Worm (Caenorhabditis elegans) whole organism, L4 larva: Measurements from ENCODE around the gene srx-60.

Experiments used
- D1046.2 ChIP-seq: fragments of 200-800 bp; sonication (Bioruptor generic); IDR thresholded peaks from 2 replicates; pipeline ENCODE4 v1.3.6; 2022; ENCODE audit warnings: missing genetic modification characterization, missing compliant biosample characterization
- F44E2.7 ChIP-seq: fragments of 200-800 bp; sonication (Bioruptor generic); IDR thresholded peaks from 2 replicates; pipeline ENCODE4 v2.1.2; 2022; ENCODE audit warnings: missing genetic modification characterization, missing compliant biosample characterization
- Y75B8A.6 ChIP-seq: fragments of 200-800 bp; sonication (Bioruptor generic); IDR thresholded peaks from 2 replicates; pipeline ENCODE4 v1.3.6; 2022; ENCODE audit warnings: missing genetic modification reagents, missing genetic modification characterization, missing compliant biosample characterization
- ceh-32 ChIP-seq: sonication (generic microtip); optimal IDR thresholded peaks from 2 replicates; lab custom pipeline; 2016; ENCODE audit warnings: mild to moderate bottlenecking, missing genetic modification characterization, missing compliant biosample characterization; ENCODE audit not compliant: poor library complexity
- daf-12 ChIP-seq: fragments of 150-350 bp; optimal IDR thresholded peaks from 2 replicates; lab custom pipeline; 2014; ENCODE audit warnings: missing biosample characterization, missing genetic modification reagents, missing genetic modification characterization
- dmd-8 ChIP-seq: fragments of 200-800 bp; sonication (Bioruptor generic); IDR thresholded peaks from 2 replicates; pipeline ENCODE4 v1.3.6; 2022; ENCODE audit warnings: missing genetic modification characterization, missing compliant biosample characterization
- dmd-9 ChIP-seq: fragments of 200-800 bp; sonication (Bioruptor generic); IDR thresholded peaks from 2 replicates; pipeline ENCODE4 v1.3.6; 2022; ENCODE audit warnings: missing genetic modification reagents, missing genetic modification characterization, missing compliant biosample characterization
- hlh-11 ChIP-seq: fragments of 200-800 bp; sonication (Bioruptor generic); optimal IDR thresholded peaks from 2 replicates; lab custom pipeline; 2018; ENCODE audit warnings: mild to moderate bottlenecking, missing genetic modification characterization, missing compliant biosample characterization
- hlh-30 ChIP-seq: sonication (generic microtip); optimal IDR thresholded peaks from 2 replicates; lab custom pipeline; 2017; ENCODE audit warnings: antibody characterized with exemption, mild to moderate bottlenecking, missing genetic modification characterization, missing compliant biosample characterization; ENCODE audit not compliant: insufficient read depth
- lin-38 ChIP-seq: fragments of 200-800 bp; sonication (Bioruptor generic); IDR thresholded peaks from 2 replicates; pipeline ENCODE4 v1.3.6; 2022; ENCODE audit warnings: missing genetic modification reagents, missing genetic modification characterization, missing compliant biosample characterization
- mep-1 ChIP-seq: fragments of 150-350 bp; sonication (generic microtip); optimal IDR thresholded peaks from 3 replicates; lab custom pipeline; 2014; ENCODE audit warnings: missing biosample characterization, missing genetic modification characterization
- mxl-2 ChIP-seq: fragments of 200-800 bp; sonication (Bioruptor generic); conservative IDR thresholded peaks from 2 replicates; pipeline ENCODE4 v1.3.6; 2022; ENCODE audit warnings: missing genetic modification reagents, missing genetic modification characterization, missing compliant biosample characterization
- nhr-11 ChIP-seq: fragments of 150-350 bp; optimal IDR thresholded peaks from 2 replicates; lab custom pipeline; 2014; ENCODE audit warnings: missing biosample characterization, missing genetic modification characterization
- nhr-42 ChIP-seq: fragments of 200-800 bp; sonication (Bioruptor generic); IDR thresholded peaks from 2 replicates; pipeline ENCODE4 v1.3.6; 2022; ENCODE audit warnings: missing genetic modification characterization, missing compliant biosample characterization
- nhr-6 ChIP-seq: fragments of 150-350 bp; optimal IDR thresholded peaks from 2 replicates; lab custom pipeline; 2014; ENCODE audit warnings: missing biosample characterization, missing genetic modification characterization
- spr-1 ChIP-seq: sonication (generic microtip); optimal IDR thresholded peaks from 2 replicates; lab custom pipeline; 2016; ENCODE audit warnings: mild to moderate bottlenecking, missing genetic modification characterization, missing compliant biosample characterization
- tag-97 ChIP-seq: fragments of 200-800 bp; sonication (Bioruptor generic); IDR thresholded peaks from 2 replicates; pipeline ENCODE4 v1.3.6; 2022; ENCODE audit warnings: missing genetic modification characterization, missing compliant biosample characterization
- zip-11 ChIP-seq: fragments of 200-800 bp; sonication (Bioruptor generic); IDR thresholded peaks from 2 replicates; pipeline ENCODE4 v1.3.6; 2022; ENCODE audit warnings: missing genetic modification characterization, missing compliant biosample characterization

Gene srx-60

ce11 chrV:7451421-7451820 lies 50.7 kb downstream of the srx-60 start, which contains the start of gene try-11:
Gene try-11, plus strand, starts transcription at chrV:7451721.
- TF ChIP-seq F44E2.7: no peak
- no peak for TF ChIP-seq hlh-30
- no peak for TF ChIP-seq spr-1 (tag; lab: Kevin White, UChicago)
- no peak for TF ChIP-seq nhr-11
- TF ChIP-seq ceh-32 (tag; lab: Kevin White, UChicago): no peak
- TF ChIP-seq D1046.2 (GFP tag; lab: Robert Waterston, UW): no peak
- TF ChIP-seq mxl-2: no peak
- TF ChIP-seq mep-1 (tag; lab: Kevin White, UChicago): no peak
- TF ChIP-seq tag-97 (GFP tag; lab: Robert Waterston, UW): no peak
- no peak for TF ChIP-seq zip-11 (GFP tag; lab: Robert Waterston, UW)
- no peak for TF ChIP-seq dmd-9 (GFP tag; lab: Robert Waterston, UW)
- no peak for TF ChIP-seq daf-12 (tag; lab: Kevin White, UChicago)
- TF ChIP-seq lin-38 (GFP tag; lab: Robert Waterston, UW): no peak
- TF ChIP-seq nhr-6 (tag; lab: Kevin White, UChicago): no peak
- TF ChIP-seq Y75B8A.6: no peak
- no peak for TF ChIP-seq dmd-8 (GFP tag; lab: Robert Waterston, UW)
- TF ChIP-seq hlh-11 (tag; lab: Kevin White, UChicago): no peak
- no peak for TF ChIP-seq nhr-42
